Worm (Caenorhabditis elegans): ENCODE results near the gene T13F3.4.

- no peak for TF ChIP-seq ztf-28 (GFP tag; IDR thresholded peaks at IDR 0.05)
- no peak for TF ChIP-seq T26A5.8 (tag; optimal IDR thresholded peaks at IDR 0.05)
- no peak for TF ChIP-seq F57A8.1 (GFP tag; optimal IDR thresholded peaks at IDR 0.05)
Observed at ce11 chrV:16229439-16229838, 37.0 kb downstream of the T13F3.4 start.
